Fruit fly (Drosophila melanogaster) whole organism, pupa: Measurements from ENCODE around the gene CG9389.

ENCODE experiments used
- CG13204 ChIP-seq: fragments of 200-800 bp; sonication (Bioruptor generic); optimal IDR thresholded peaks from 2 replicates; lab custom pipeline; 2018; ENCODE audit warnings: missing biosample characterization, mild to moderate bottlenecking, missing genetic modification characterization, moderate library complexity
- CG17806 ChIP-seq: fragments of 200-800 bp; sonication (Bioruptor generic); optimal IDR thresholded peaks from 2 replicates; lab custom pipeline; 2018; ENCODE audit warnings: missing biosample characterization, mild to moderate bottlenecking, missing genetic modification characterization, moderate library complexity
- CG8301 ChIP-seq: fragments of 200-800 bp; sonication (Bioruptor generic); optimal IDR thresholded peaks from 2 replicates; lab custom pipeline; 2018; ENCODE audit warnings: missing biosample characterization, mild to moderate bottlenecking, missing genetic modification characterization
- Pif1B ChIP-seq: fragments of 200-800 bp; sonication (Bioruptor generic); optimal IDR thresholded peaks from 3 replicates; lab custom pipeline; 2016; ENCODE audit warnings: missing biosample characterization, missing genetic modification characterization
- fd96Ca ChIP-seq: fragments of 200-800 bp; sonication (Bioruptor generic); IDR thresholded peaks from 3 replicates; pipeline ENCODE4 v1.3.6; 2022; ENCODE audit warnings: missing biosample characterization, missing genetic modification characterization

DNA sequence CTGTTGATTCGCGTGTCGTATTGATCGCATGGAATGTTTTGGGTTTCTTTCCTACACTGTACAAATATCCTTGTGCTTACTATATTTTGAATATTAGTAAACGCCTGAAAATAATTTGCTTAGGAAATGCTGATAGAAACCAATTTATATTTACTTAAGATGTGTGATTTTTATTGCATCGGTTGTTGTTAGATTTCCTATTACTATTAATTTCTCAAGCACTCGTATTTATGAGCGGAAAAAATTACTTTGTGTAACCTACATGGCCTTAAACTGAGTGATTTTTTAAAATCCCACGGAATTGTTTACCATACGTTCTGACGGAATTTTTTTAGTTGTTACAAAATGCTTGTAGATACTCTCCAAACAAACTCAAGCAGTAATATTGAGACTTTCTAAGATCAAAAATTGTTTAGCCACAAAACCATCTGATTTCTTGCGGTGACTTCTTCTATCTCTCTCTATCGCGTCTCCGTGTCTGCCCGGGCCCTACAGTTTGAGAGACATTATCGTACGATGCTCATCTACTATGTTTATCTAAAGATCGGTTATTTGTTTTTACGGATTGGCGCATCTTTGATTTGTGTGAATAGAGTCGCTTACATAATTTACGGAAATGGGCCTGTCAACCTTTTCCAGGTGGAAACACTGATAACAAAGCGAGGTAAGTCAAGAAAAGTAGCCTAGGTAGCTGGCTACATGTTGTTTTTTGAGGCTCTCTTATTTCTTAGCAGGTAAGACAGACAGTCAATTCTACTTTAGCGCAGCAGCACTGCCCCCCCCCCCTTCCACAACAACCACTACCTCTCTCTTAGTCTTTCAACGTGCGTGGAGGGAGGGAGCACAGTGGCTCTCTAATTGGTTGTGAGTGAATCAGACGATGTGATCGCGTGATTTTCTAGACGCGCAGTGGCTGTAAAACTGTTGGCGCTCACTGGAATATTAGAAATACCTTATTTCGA is 6.2 kb upstream of the CG9389 start:
- TF ChIP-seq Pif1B (GFP tag; lab: Kevin White, UChicago) (no peak), CG8301 (tag; lab: Kevin White, UChicago) (no peak), CG17806 (tag; lab: Kevin White, UChicago) (peak; percentile 19), CG13204 (GFP tag; lab: Kevin White, UChicago) (no peak), fd96Ca (no peak)
